Fruit fly (Drosophila melanogaster) whole organism, embryonic: ENCODE results near the gene Sld5.
A peak's percentile ranks its signal among the peaks of the same experiment; 100 is the strongest.

Experiments
- Bgb ChIP-seq: fragments of 200-800 bp; sonication (Bioruptor generic); IDR thresholded peaks from 2 replicates; pipeline ENCODE4 v1.3.6; 2022; ENCODE audit warnings: missing biosample characterization, missing genetic modification characterization; ENCODE audit not compliant: partially characterized antibody
- CG12299 ChIP-seq: fragments of 200-800 bp; sonication (Bioruptor generic); optimal IDR thresholded peaks from 2 replicates; lab custom pipeline; 2018; ENCODE audit warnings: missing biosample characterization, mild to moderate bottlenecking, missing genetic modification characterization
- CG12769 ChIP-seq: fragments of 200-800 bp; sonication (Bioruptor generic); optimal IDR thresholded peaks from 2 replicates; lab custom pipeline; 2019; ENCODE audit warnings: missing biosample characterization, mild to moderate bottlenecking, missing genetic modification characterization, moderate library complexity
- CG15601 ChIP-seq: fragments of 200-800 bp; sonication (Bioruptor generic); optimal IDR thresholded peaks from 3 replicates; lab custom pipeline; 2019; ENCODE audit warnings: missing biosample characterization, mild to moderate bottlenecking, missing genetic modification characterization, moderate library complexity
- CG17361 ChIP-seq: fragments of 200-800 bp; sonication (Bioruptor generic); IDR thresholded peaks from 3 replicates; pipeline ENCODE4 v1.3.6; 2022; ENCODE audit warnings: missing biosample characterization, missing genetic modification characterization
- CG17912 ChIP-seq: fragments of 200-800 bp; sonication (Bioruptor generic); optimal IDR thresholded peaks from 2 replicates; lab custom pipeline; 2018; ENCODE audit warnings: missing biosample characterization, mild to moderate bottlenecking, missing genetic modification characterization
- CG18619 ChIP-seq: fragments of 200-800 bp; sonication (Bioruptor generic); optimal IDR thresholded peaks from 3 replicates; lab custom pipeline; 2017; ENCODE audit warnings: missing biosample characterization, mild to moderate bottlenecking, missing genetic modification characterization
- CG2116 ChIP-seq: fragments of 200-800 bp; sonication (Bioruptor generic); optimal IDR thresholded peaks from 3 replicates; lab custom pipeline; 2018; ENCODE audit warnings: missing biosample characterization, mild to moderate bottlenecking, missing genetic modification characterization
- CG2120 ChIP-seq: fragments of 200-800 bp; sonication (Bioruptor generic); optimal IDR thresholded peaks from 3 replicates; lab custom pipeline; 2016; ENCODE audit warnings: missing biosample characterization, missing genetic modification characterization
- CG2202 ChIP-seq: fragments of 200-800 bp; sonication (Bioruptor generic); optimal IDR thresholded peaks from 2 replicates; lab custom pipeline; 2018; ENCODE audit warnings: missing biosample characterization, mild to moderate bottlenecking, missing genetic modification characterization
- CG3726 ChIP-seq: fragments of 200-800 bp; sonication (Bioruptor generic); IDR thresholded peaks from 3 replicates; pipeline ENCODE4, ENCODE4 v1.3.6; 2022; ENCODE audit warnings: missing biosample characterization, missing genetic modification characterization
- CG42726 ChIP-seq: fragments of 200-800 bp; sonication (Bioruptor generic); IDR thresholded peaks from 2 replicates; pipeline ENCODE4 v1.3.6; 2022; ENCODE audit warnings: missing biosample characterization, missing genetic modification characterization; ENCODE audit not compliant: partially characterized antibody
- CG4282 ChIP-seq: fragments of 200-800 bp; sonication (Bioruptor generic); optimal IDR thresholded peaks from 2 replicates; lab custom pipeline; 2016; ENCODE audit warnings: missing biosample characterization, missing genetic modification characterization
- CG4328 ChIP-seq: fragments of 200-800 bp; sonication (Bioruptor generic); optimal IDR thresholded peaks from 3 replicates; lab custom pipeline; 2017; ENCODE audit warnings: missing biosample characterization, missing genetic modification reagents, missing genetic modification characterization
- CG5245 ChIP-seq: fragments of 200-800 bp; sonication (Bioruptor generic); optimal IDR thresholded peaks from 3 replicates; lab custom pipeline; 2016; ENCODE audit warnings: missing biosample characterization, missing genetic modification characterization
- CG7271 ChIP-seq: fragments of 200-800 bp; sonication (Bioruptor generic); optimal IDR thresholded peaks from 2 replicates; lab custom pipeline; 2018; ENCODE audit warnings: missing biosample characterization, mild to moderate bottlenecking, missing genetic modification characterization, moderate library complexity
- CG7357 ChIP-seq: fragments of 200-800 bp; sonication (Bioruptor generic); IDR thresholded peaks from 3 replicates; pipeline ENCODE4 v1.3.6; 2022; ENCODE audit warnings: missing biosample characterization, missing genetic modification characterization
- CG7372 ChIP-seq: fragments of 200-800 bp; sonication (Bioruptor generic); IDR thresholded peaks from 2 replicates; pipeline ENCODE4 v1.3.6; 2022; ENCODE audit warnings: missing biosample characterization, missing genetic modification characterization
- CG7556 ChIP-seq: fragments of 200-800 bp; sonication (Bioruptor generic); optimal IDR thresholded peaks from 2 replicates; lab custom pipeline; 2017; ENCODE audit warnings: missing biosample characterization, mild to moderate bottlenecking, missing genetic modification characterization
- CG9817 ChIP-seq: fragments of 200-800 bp; sonication (Bioruptor generic); optimal IDR thresholded peaks from 2 replicates; lab custom pipeline; 2018; ENCODE audit warnings: missing biosample characterization, mild to moderate bottlenecking, missing genetic modification characterization, moderate library complexity
- Dad ChIP-seq: fragments of 200-800 bp; sonication (Bioruptor generic); optimal IDR thresholded peaks from 3 replicates; lab custom pipeline; 2016; ENCODE audit warnings: missing biosample characterization, missing genetic modification characterization
- Doc3 ChIP-seq: fragments of 200-800 bp; sonication (Bioruptor generic); IDR thresholded peaks from 3 replicates; pipeline ENCODE4 v1.3.6; 2022; ENCODE audit warnings: missing biosample characterization, missing genetic modification characterization; ENCODE audit not compliant: partially characterized antibody
- E2f2 ChIP-seq: fragments of 200-800 bp; sonication (Bioruptor generic); IDR thresholded peaks from 2 replicates; pipeline ENCODE4 v1.3.6; 2022; ENCODE audit warnings: missing biosample characterization, missing genetic modification characterization
- Jarid2 ChIP-seq: fragments of 200-800 bp; sonication (Bioruptor generic); optimal IDR thresholded peaks from 3 replicates; lab custom pipeline; 2017; ENCODE audit warnings: mild to moderate bottlenecking, missing biosample characterization, missing genetic modification reagents, missing genetic modification characterization
- Kr ChIP-seq: fragments of 200-800 bp; sonication (Bioruptor generic); optimal IDR thresholded peaks from 2 replicates; lab custom pipeline; 2017; ENCODE audit warnings: missing biosample characterization, mild to moderate bottlenecking, missing genetic modification characterization
- Lim3 ChIP-seq: fragments of 200-800 bp; sonication (Bioruptor generic); IDR thresholded peaks from 2 replicates; pipeline ENCODE4 v1.3.6; 2022; ENCODE audit warnings: missing biosample characterization, missing genetic modification characterization
- Max ChIP-seq: fragments of 200-800 bp; sonication (Bioruptor generic); optimal IDR thresholded peaks from 2 replicates; lab custom pipeline; 2016; ENCODE audit warnings: missing biosample characterization, mild to moderate bottlenecking, missing genetic modification characterization
- NC2α ChIP-seq: fragments of 200-800 bp; sonication (Bioruptor generic); optimal IDR thresholded peaks from 2 replicates; lab custom pipeline; 2016; ENCODE audit warnings: missing biosample characterization, missing genetic modification characterization
- NK7.1 ChIP-seq: fragments of 200-800 bp; sonication (Bioruptor generic); optimal IDR thresholded peaks from 3 replicates; lab custom pipeline; 2016; ENCODE audit warnings: missing biosample characterization, missing genetic modification characterization
- Opbp ChIP-seq: fragments of 200-800 bp; sonication (Bioruptor generic); IDR thresholded peaks from 3 replicates; pipeline ENCODE4 v1.3.6; 2022; ENCODE audit warnings: missing biosample characterization, missing genetic modification characterization; ENCODE audit not compliant: partially characterized antibody
- Ptx1 ChIP-seq: fragments of 200-800 bp; sonication (Bioruptor generic); IDR thresholded peaks from 2 replicates; pipeline ENCODE4 v1.3.6; 2022; ENCODE audit warnings: missing biosample characterization, missing genetic modification characterization
- TFAM ChIP-seq: fragments of 200-800 bp; sonication (Bioruptor generic); optimal IDR thresholded peaks from 2 replicates; lab custom pipeline; 2017; ENCODE audit warnings: missing biosample characterization, missing genetic modification characterization, inconsistent platforms
- ara ChIP-seq: fragments of 200-800 bp; sonication (Bioruptor generic); IDR thresholded peaks from 2 replicates; pipeline ENCODE4 v1.3.6; 2022; ENCODE audit warnings: missing biosample characterization, missing genetic modification characterization
- ase ChIP-seq: fragments of 200-800 bp; sonication (Bioruptor generic); IDR thresholded peaks from 3 replicates; pipeline ENCODE4 v1.3.6; 2022; ENCODE audit warnings: missing biosample characterization, missing genetic modification characterization
- chif ChIP-seq, 2 experiments: fragments of 200-800 bp; sonication (Bioruptor generic); optimal IDR thresholded peaks; 3 replicates each; lab custom pipeline; 2016; ENCODE audit warnings: missing biosample characterization in 2 of 2, missing genetic modification characterization in 2 of 2
- ci ChIP-seq: fragments of 200-800 bp; sonication (Bioruptor generic); IDR thresholded peaks from 3 replicates; pipeline ENCODE4 v1.3.6; 2022; ENCODE audit warnings: missing biosample characterization, missing genetic modification characterization
- dan ChIP-seq: fragments of 200-800 bp; sonication (Bioruptor generic); IDR thresholded peaks from 2 replicates; pipeline ENCODE4 v1.3.6; 2022; ENCODE audit warnings: missing biosample characterization, missing genetic modification characterization
- emc ChIP-seq: fragments of 200-800 bp; sonication (Bioruptor generic); optimal IDR thresholded peaks from 2 replicates; lab custom pipeline; 2016; ENCODE audit warnings: missing biosample characterization, missing genetic modification characterization
- fru ChIP-seq: fragments of >200 bp; optimal IDR thresholded peaks from 2 replicates; lab custom pipeline; 2017
- fu2 ChIP-seq: fragments of 200-800 bp; sonication (Bioruptor generic); optimal IDR thresholded peaks from 2 replicates; lab custom pipeline; 2016; ENCODE audit warnings: missing biosample characterization, missing genetic modification characterization
- h ChIP-seq: fragments of >200 bp; optimal IDR thresholded peaks from 2 replicates; lab custom pipeline; 2017
- hb ChIP-seq: fragments of 200-800 bp; sonication (Bioruptor generic); IDR thresholded peaks from 3 replicates; pipeline ENCODE4 v1.3.6; 2022; ENCODE audit warnings: missing biosample characterization, missing genetic modification characterization; ENCODE audit not compliant: partially characterized antibody
- insv ChIP-seq, 2 experiments: fragments of 200-800 bp; sonication (Bioruptor generic); optimal IDR thresholded peaks; 3 replicates each; lab custom pipeline; 2016 to 2018; ENCODE audit warnings: missing biosample characterization in 2 of 2, missing genetic modification characterization in 2 of 2
- lbe ChIP-seq: fragments of 200-800 bp; sonication (Bioruptor generic); optimal IDR thresholded peaks from 2 replicates; lab custom pipeline; 2016; ENCODE audit warnings: missing biosample characterization, mild to moderate bottlenecking, missing genetic modification characterization
- sens ChIP-seq: fragments of 200-800 bp; sonication (Bioruptor generic); peaks from one replicate; lab custom pipeline; 2016; ENCODE audit warnings: missing biosample characterization, missing genetic modification characterization
- sens-2 ChIP-seq: fragments of 200-800 bp; sonication (Bioruptor generic); IDR thresholded peaks from 2 replicates; pipeline ENCODE4 v1.3.6; 2022; ENCODE audit warnings: missing biosample characterization, missing genetic modification characterization
- toy ChIP-seq: fragments of 200-800 bp; sonication (Bioruptor generic); IDR thresholded peaks from 2 replicates; pipeline ENCODE4 v1.3.6; 2022; ENCODE audit warnings: missing biosample characterization, missing genetic modification characterization
- trem ChIP-seq: fragments of 200-800 bp; optimal IDR thresholded peaks from 3 replicates; lab custom pipeline; 2019; ENCODE audit warnings: missing biosample characterization, mild to moderate bottlenecking, missing genetic modification characterization, moderate library complexity
- vvl ChIP-seq: fragments of 200-800 bp; sonication (Bioruptor generic); IDR thresholded peaks from 2 replicates; pipeline ENCODE4 v1.3.6; 2022; ENCODE audit warnings: missing biosample characterization, missing genetic modification characterization
- yki ChIP-seq: fragments of >200 bp; optimal IDR thresholded peaks from 3 replicates; lab custom pipeline; 2018

Sld5 gene

DNA sequence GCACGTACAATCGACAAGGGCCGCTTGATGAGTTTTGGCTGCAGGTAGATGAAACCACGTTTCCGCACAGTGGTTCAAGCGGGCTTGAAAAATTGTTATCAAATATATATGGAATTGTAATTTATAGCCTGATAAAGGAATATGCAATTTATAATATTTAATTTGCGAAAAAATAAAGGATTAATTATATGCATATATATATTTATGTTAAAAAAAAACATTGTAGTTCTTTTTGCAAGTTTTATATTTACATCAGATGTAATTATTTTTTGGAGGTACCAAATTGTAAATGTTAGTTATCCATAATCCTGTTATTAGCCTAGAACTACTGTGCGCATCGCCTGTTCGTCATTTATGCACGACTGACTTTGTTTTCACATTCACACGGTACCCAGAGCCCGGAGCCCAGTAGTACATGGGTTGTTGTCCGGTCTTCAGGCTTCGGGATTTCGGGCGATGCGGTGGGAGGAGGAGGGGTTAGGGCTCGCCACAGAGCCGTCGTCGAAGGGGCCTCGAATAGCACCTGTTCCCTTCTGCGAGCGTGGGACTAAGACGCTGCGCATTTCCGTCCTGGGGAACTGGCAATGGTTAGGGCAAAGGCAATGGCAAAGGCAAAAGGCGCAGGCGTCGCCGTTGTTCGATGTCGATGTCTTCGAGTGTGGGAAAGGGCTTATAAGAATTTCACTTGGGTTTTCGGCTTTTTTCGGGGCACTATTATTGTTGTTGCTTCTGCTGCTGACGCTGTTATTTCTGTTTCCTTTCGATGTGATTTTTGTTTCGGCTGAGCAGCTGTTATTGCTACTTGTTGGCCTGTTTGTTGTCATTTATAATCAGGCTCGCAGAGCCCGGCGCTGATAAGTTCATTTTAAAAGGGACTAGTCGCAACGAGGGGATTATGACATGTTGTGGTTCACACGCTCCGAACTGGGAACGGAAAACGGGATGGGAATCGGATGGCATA, 38.3 kb downstream of the Sld5 start (continued):
- TF ChIP-seq ase (GFP tag; lab: Robert Waterston, UW): no peak
- no peak for TF ChIP-seq yki
- no peak for TF ChIP-seq CG17912
- TF ChIP-seq CG7357 (GFP tag; lab: Robert Waterston, UW): 0 out of 3 replicates have a peak, but pooled peaks have one; percentile 55
- TF ChIP-seq h: peak; percentile 38
- peak; percentile 76; the same call in 1 of the 2 replicates for TF ChIP-seq ara (GFP tag; lab: Robert Waterston, UW)
- TF ChIP-seq vvl (GFP tag; lab: Robert Waterston, UW): 0 out of 2 replicates have a peak, but pooled peaks have one; percentile 78
- TF ChIP-seq hb (GFP tag; lab: Robert Waterston, UW): no peak
- no peak for TF ChIP-seq TFAM (GFP tag; lab: Kevin White, UChicago)
- TF ChIP-seq CG4282: peak; percentile 66
- TF ChIP-seq fru: no peak
- peak; percentile 79 for TF ChIP-seq trem (tag; lab: Kevin White, UChicago)
- peak; percentile 96 for TF ChIP-seq CG17361 (GFP tag; lab: Robert Waterston, UW)
- TF ChIP-seq CG7372 (GFP tag; lab: Robert Waterston, UW): peak; percentile 31; the same call in 1 of the 2 replicates
- peak; percentile 73 for TF ChIP-seq Ptx1 (GFP tag; lab: Robert Waterston, UW)
- no peak for TF ChIP-seq emc
- peak; percentile 94 for TF ChIP-seq CG7556
- no peak for TF ChIP-seq Lim3
- peak; percentile 53 for TF ChIP-seq CG4328 (GFP tag; lab: Kevin White, UChicago)
- no peak for TF ChIP-seq Dad (GFP tag; lab: Kevin White, UChicago)
- TF ChIP-seq Doc3 (GFP tag; lab: Robert Waterston, UW): no peak
- peak; percentile 36; the same call in 1 of the 2 replicates for TF ChIP-seq E2f2
- no peak for TF ChIP-seq toy (GFP tag; lab: Robert Waterston, UW)
- peak; percentile 73 for TF ChIP-seq CG18619 (GFP tag; lab: Kevin White, UChicago)
- TF ChIP-seq chif (GFP tag; optimal IDR thresholded peaks at IDR 0.05; lab: Kevin White, UChicago): peak in 1 of 2 experiments; percentile 33
- peak; percentile 91 for TF ChIP-seq CG15601 (tag; lab: Kevin White, UChicago)
- peak; percentile 95 for TF ChIP-seq Kr (GFP tag; lab: Kevin White, UChicago)
- no peak for TF ChIP-seq fu2 (GFP tag; lab: Kevin White, UChicago)
- peak; percentile 89 for TF ChIP-seq sens (GFP tag; lab: Kevin White, UChicago)
- TF ChIP-seq, all 482 proteins: peak for 254

DNA sequence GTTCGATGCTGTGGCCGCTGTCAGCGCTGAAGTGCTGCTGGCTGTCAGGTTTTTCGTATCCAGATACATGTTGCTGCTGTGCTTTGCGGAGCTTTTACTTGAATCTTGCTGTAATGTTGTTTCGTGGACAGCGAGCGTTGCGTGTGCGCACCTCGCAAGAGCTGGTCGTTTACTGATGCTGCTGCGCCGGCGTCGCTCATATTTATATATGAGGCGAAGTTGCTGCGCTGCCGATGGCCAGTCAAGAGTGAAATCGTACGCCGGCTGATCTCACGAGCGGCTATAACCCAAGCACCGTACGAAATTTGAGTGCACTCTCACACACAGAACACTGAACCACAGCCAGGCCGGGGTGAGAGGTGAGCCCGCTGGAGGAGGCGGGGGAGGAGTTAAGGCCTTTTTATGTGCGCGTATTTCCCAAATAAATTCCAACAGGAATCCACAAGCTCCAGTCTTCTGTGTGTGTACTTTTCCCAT, 39.0 kb downstream of the Sld5 start:
- TF ChIP-seq Max (no peak), ci (GFP tag; lab: Robert Waterston, UW) (0 out of 3 replicates have a peak, but pooled peaks have one; percentile 20), Opbp (peak; percentile 37; the same call in 1 of the 3 replicates), CG7271 (tag; lab: Kevin White, UChicago) (no peak), NC2α (GFP tag; lab: Kevin White, UChicago) (peak; percentile 22), CG2120 (GFP tag; lab: Kevin White, UChicago) (no peak), CG2202 (tag; lab: Kevin White, UChicago) (no peak), CG42726 (GFP tag; lab: Robert Waterston, UW) (0 out of 2 replicates have a peak, but pooled peaks have one; percentile 40), CG12299 (tag; lab: Kevin White, UChicago) (no peak), CG9817 (tag; lab: Kevin White, UChicago) (no peak), Bgb (GFP tag; lab: Robert Waterston, UW) (peak; percentile 18; the same call in 1 of the 2 replicates), sens-2 (no peak), lbe (GFP tag; lab: Kevin White, UChicago) (no peak), insv (GFP tag; optimal IDR thresholded peaks at IDR 0.05; lab: Kevin White, UChicago) (peak in 1 of 2 experiments; percentile 86), CG5245 (no peak), CG3726 (GFP tag; lab: Robert Waterston, UW) (no peak), CG2116 (no peak), NK7.1 (no peak), dan (GFP tag; lab: Robert Waterston, UW) (no peak), Jarid2 (peak; percentile 76), CG12769 (tag; lab: Kevin White, UChicago) (peak; percentile 58), Kr (GFP tag; lab: Kevin White, UChicago) (no peak)
